Worm (Caenorhabditis elegans) whole organism, young adult: ENCODE results near the gene F47C12.8.

Source experiments
- B0019.2 ChIP-seq: fragments of 200-800 bp; sonication (Bioruptor generic); conservative IDR thresholded peaks from 2 replicates; pipeline ENCODE4 v1.3.6; 2022; ENCODE audit warnings: missing genetic modification reagents, missing genetic modification characterization, missing compliant biosample characterization
- B0261.1 ChIP-seq: sonication (generic microtip); optimal IDR thresholded peaks from 2 replicates; lab custom pipeline; 2016; ENCODE audit warnings: mild to moderate bottlenecking, missing genetic modification characterization, moderate library complexity, missing compliant biosample characterization
- B0336.3 ChIP-seq: fragments of 200-800 bp; sonication (Bioruptor generic); IDR thresholded peaks from 2 replicates; pipeline ENCODE4 v1.3.6; 2022; ENCODE audit warnings: missing genetic modification characterization, missing compliant biosample characterization
- C06A6.2 ChIP-seq: fragments of 200-800 bp; sonication (Bioruptor generic); conservative IDR thresholded peaks from 2 replicates; pipeline ENCODE4 v1.3.6; 2022; ENCODE audit warnings: missing genetic modification characterization, missing compliant biosample characterization
- F23B12.7 ChIP-seq: sonication (generic microtip); optimal IDR thresholded peaks from 2 replicates; lab custom pipeline; 2017; ENCODE audit warnings: missing genetic modification characterization, mild to moderate bottlenecking, missing compliant biosample characterization, antibody characterized with exemption, moderate library complexity; ENCODE audit not compliant: insufficient read depth
- F55B11.4 ChIP-seq: sonication (generic microtip); optimal IDR thresholded peaks from 2 replicates; lab custom pipeline; 2016; ENCODE audit warnings: missing compliant biosample characterization, missing genetic modification characterization, borderline replicate concordance; ENCODE audit not compliant: insufficient read depth
- T26A5.8 ChIP-seq: sonication (generic microtip); optimal IDR thresholded peaks from 2 replicates; lab custom pipeline; 2016; ENCODE audit warnings: missing genetic modification characterization, missing compliant biosample characterization
- Y53G8AR.9 ChIP-seq: fragments of 200-800 bp; sonication (Bioruptor generic); conservative IDR thresholded peaks from 2 replicates; pipeline ENCODE4 v1.3.6; 2022; ENCODE audit warnings: missing genetic modification reagents, missing genetic modification characterization, missing compliant biosample characterization
- Y67H2A.10 ChIP-seq: fragments of 200-800 bp; sonication (Bioruptor generic); conservative IDR thresholded peaks from 2 replicates; pipeline ENCODE4 v1.3.6; 2022; ENCODE audit warnings: missing genetic modification reagents, missing genetic modification characterization, missing compliant biosample characterization
- Y79H2A.3 ChIP-seq: fragments of 200-800 bp; sonication (Bioruptor generic); conservative IDR thresholded peaks from 2 replicates; pipeline ENCODE4 v1.3.6; 2022; ENCODE audit warnings: missing genetic modification reagents, missing genetic modification characterization, missing compliant biosample characterization
- Y95B8A.8 ChIP-seq: fragments of 200-800 bp; sonication (Bioruptor generic); IDR thresholded peaks from 2 replicates; pipeline ENCODE4 v1.3.6; 2022; ENCODE audit warnings: missing genetic modification reagents, missing genetic modification characterization, missing compliant biosample characterization
- ama-1 ChIP-seq, 3 experiments: fragments of 150-350 bp in 1 of 3; sonication (generic microtip) in 2 of 3; optimal IDR thresholded peaks; 2 replicates each; lab custom pipeline; 2014 to 2018; ENCODE audit warnings: missing biosample characterization in 2 of 3, missing genetic modification characterization in 2 of 3, missing genetic modification reagents in 2 of 3
- aptf-2 ChIP-seq: fragments of 200-800 bp; sonication (Bioruptor generic); conservative IDR thresholded peaks from 2 replicates; pipeline ENCODE4 v1.3.6; 2022; ENCODE audit warnings: missing genetic modification reagents, missing genetic modification characterization, missing compliant biosample characterization
- athp-1 ChIP-seq: sonication (generic microtip); optimal IDR thresholded peaks from 2 replicates; lab custom pipeline; 2017; ENCODE audit warnings: mild to moderate bottlenecking, missing genetic modification characterization, missing compliant biosample characterization
- attf-5 ChIP-seq: fragments of 200-800 bp; sonication (Bioruptor generic); optimal IDR thresholded peaks from 2 replicates; lab custom pipeline; 2018; ENCODE audit warnings: mild to moderate bottlenecking, missing genetic modification characterization, missing compliant biosample characterization
- attf-6 ChIP-seq: fragments of 200-800 bp; sonication (Bioruptor generic); IDR thresholded peaks from 2 replicates; pipeline ENCODE4 v1.3.6; 2022; ENCODE audit warnings: missing genetic modification reagents, missing genetic modification characterization, missing compliant biosample characterization
- cebp-1 ChIP-seq, 2 experiments: fragments of 200-800 bp in 1 of 2; sonication (Bioruptor generic) in 1 of 2; sonication (generic microtip) in 1 of 2; IDR thresholded peaks in 1 of 2; optimal IDR thresholded peaks in 1 of 2; 2 replicates each; pipeline versions ENCODE4 v1.3.6 to Lab custom; 2017 to 2022; ENCODE audit warnings: missing compliant biosample characterization in 2 of 2, missing genetic modification characterization in 2 of 2, mild to moderate bottlenecking in 1 of 2, missing genetic modification reagents in 1 of 2, moderate library complexity in 1 of 2
- ceh-100 ChIP-seq: fragments of 200-800 bp; sonication (Bioruptor generic); IDR thresholded peaks from 2 replicates; pipeline ENCODE4 v1.3.6; 2022; ENCODE audit warnings: missing genetic modification reagents, missing genetic modification characterization, missing compliant biosample characterization
- ceh-27 ChIP-seq: fragments of 200-800 bp; sonication (Bioruptor generic); optimal IDR thresholded peaks from 2 replicates; lab custom pipeline; 2018; ENCODE audit warnings: mild to moderate bottlenecking, missing genetic modification characterization, moderate library complexity, missing compliant biosample characterization
- ceh-91 ChIP-seq: fragments of 200-800 bp; sonication (Bioruptor generic); IDR thresholded peaks from 2 replicates; pipeline ENCODE4 v1.3.6; 2022; ENCODE audit warnings: missing genetic modification reagents, missing genetic modification characterization, missing compliant biosample characterization
- die-1 ChIP-seq: sonication (generic microtip); optimal IDR thresholded peaks from 2 replicates; lab custom pipeline; 2016; ENCODE audit warnings: missing genotype, mild to moderate bottlenecking, missing genetic modification characterization, missing compliant biosample characterization
- egrh-3 ChIP-seq: fragments of 200-800 bp; sonication (Bioruptor generic); IDR thresholded peaks from 2 replicates; pipeline ENCODE4 v1.3.6; 2022; ENCODE audit warnings: missing genetic modification reagents, missing genetic modification characterization, missing compliant biosample characterization
- ets-4 ChIP-seq: fragments of 200-800 bp; sonication (Bioruptor generic); optimal IDR thresholded peaks from 2 replicates; lab custom pipeline; 2018; ENCODE audit warnings: mild to moderate bottlenecking, missing genetic modification characterization, missing compliant biosample characterization
- hlh-26 ChIP-seq: fragments of 200-800 bp; sonication (Bioruptor generic); conservative IDR thresholded peaks from 2 replicates; pipeline ENCODE4 v1.3.6; 2022; ENCODE audit warnings: missing genetic modification reagents, missing genetic modification characterization, missing compliant biosample characterization
- hmg-20 ChIP-seq: fragments of 200-800 bp; sonication (Bioruptor generic); IDR thresholded peaks from 2 replicates; pipeline ENCODE4 v1.3.6; 2022; ENCODE audit warnings: missing genetic modification reagents, missing genetic modification characterization, missing compliant biosample characterization
- lag-1 ChIP-seq: fragments of 200-800 bp; sonication (Bioruptor generic); IDR thresholded peaks from 2 replicates; pipeline ENCODE4 v1.3.6; 2022; ENCODE audit warnings: missing genetic modification reagents, missing genetic modification characterization, missing compliant biosample characterization
- lin-35 ChIP-seq, 3 experiments: fragments of 150-350 bp in 2 of 3; sonication (generic microtip) in 1 of 3; optimal IDR thresholded peaks; 2 replicates each; lab custom pipeline; 2014 to 2018; ENCODE audit warnings: missing biosample characterization in 3 of 3, missing genetic modification characterization in 3 of 3, missing genetic modification reagents in 3 of 3
- lin-40 ChIP-seq: sonication (generic microtip); optimal IDR thresholded peaks from 2 replicates; lab custom pipeline; 2016; ENCODE audit warnings: missing genetic modification characterization, mild to moderate bottlenecking, missing compliant biosample characterization, missing genotype, missing genetic modification reagents
- lin-54 ChIP-seq: fragments of 200-800 bp; sonication (Bioruptor generic); optimal IDR thresholded peaks from 2 replicates; lab custom pipeline; 2018; ENCODE audit warnings: mild to moderate bottlenecking, missing genetic modification characterization, missing compliant biosample characterization
- madf-10 ChIP-seq: sonication (generic microtip); optimal IDR thresholded peaks from 2 replicates; lab custom pipeline; 2016; ENCODE audit warnings: mild to moderate bottlenecking, missing genetic modification characterization, missing compliant biosample characterization
- madf-6 ChIP-seq: fragments of 200-800 bp; sonication (Bioruptor generic); IDR thresholded peaks from 2 replicates; pipeline ENCODE4 v1.3.6; 2022; ENCODE audit warnings: missing genetic modification reagents, missing genetic modification characterization, missing compliant biosample characterization
- mes-4 ChIP-seq: sonication (generic microtip); optimal IDR thresholded peaks from 2 replicates; lab custom pipeline; 2016; ENCODE audit warnings: missing genotype, missing genetic modification characterization, missing compliant biosample characterization
- nhr-27 ChIP-seq: fragments of 200-800 bp; sonication (Bioruptor generic); optimal IDR thresholded peaks from 2 replicates; lab custom pipeline; 2018; ENCODE audit warnings: mild to moderate bottlenecking, missing genetic modification characterization, moderate library complexity, missing compliant biosample characterization
- nhr-80 ChIP-seq: sonication (generic microtip); optimal IDR thresholded peaks from 2 replicates; lab custom pipeline; 2016; ENCODE audit warnings: missing genetic modification characterization, missing compliant biosample characterization
- nhr-90 ChIP-seq: sonication (generic microtip); optimal IDR thresholded peaks from 2 replicates; lab custom pipeline; 2016; ENCODE audit warnings: missing genotype, mild to moderate bottlenecking, missing genetic modification characterization, missing compliant biosample characterization
- pbrm-1 ChIP-seq: fragments of 200-800 bp; sonication (Bioruptor generic); IDR thresholded peaks from 2 replicates; pipeline ENCODE4 v1.3.6; 2022; ENCODE audit warnings: missing genetic modification reagents, missing genetic modification characterization, missing compliant biosample characterization
- rcor-1 ChIP-seq: fragments of 200-800 bp; sonication (Bioruptor generic); IDR thresholded peaks from 2 replicates; pipeline ENCODE4 v1.3.6; 2022; ENCODE audit warnings: missing genetic modification reagents, missing genetic modification characterization, missing compliant biosample characterization
- rpc-1 ChIP-seq, 2 experiments: fragments of 150-350 bp in 1 of 2; sonication (generic microtip) in 1 of 2; optimal IDR thresholded peaks; 2 replicates each; lab custom pipeline; 2014 to 2018; ENCODE audit warnings: missing biosample characterization in 1 of 2, missing genetic modification characterization in 1 of 2, missing genetic modification reagents in 1 of 2, missing genotype in 1 of 2
- snpc-4 ChIP-seq, 5 experiments: fragments of 150-350 bp in 1 of 5; sonication (generic microtip) in 4 of 5; optimal IDR thresholded peaks; 2 replicates each; lab custom pipeline; 2014 to 2018; ENCODE audit warnings: missing genetic modification characterization in 5 of 5, missing biosample characterization in 3 of 5, antibody characterized with exemption in 2 of 5, mild to moderate bottlenecking in 2 of 5, missing compliant biosample characterization in 2 of 5, missing genotype in 2 of 5, moderate library complexity in 2 of 5, missing genetic modification reagents in 1 of 5
- somi-1 ChIP-seq: fragments of 200-800 bp; sonication (Bioruptor generic); optimal IDR thresholded peaks from 2 replicates; lab custom pipeline; 2018; ENCODE audit warnings: mild to moderate bottlenecking, missing genetic modification characterization, missing compliant biosample characterization
- sptf-2 ChIP-seq: fragments of 200-800 bp; sonication (Bioruptor generic); optimal IDR thresholded peaks from 2 replicates; lab custom pipeline; 2018; ENCODE audit warnings: mild to moderate bottlenecking, missing genetic modification characterization, missing compliant biosample characterization
- tbp1 ChIP-seq: fragments of 200-800 bp; sonication (Bioruptor generic); optimal IDR thresholded peaks from 2 replicates; lab custom pipeline; 2018; ENCODE audit warnings: mild to moderate bottlenecking, missing genetic modification characterization, missing compliant biosample characterization
- tlf-1 ChIP-seq: fragments of 200-800 bp; sonication (Bioruptor generic); optimal IDR thresholded peaks from 2 replicates; lab custom pipeline; 2018; ENCODE audit warnings: mild to moderate bottlenecking, missing genetic modification characterization, missing compliant biosample characterization
- unc-62 ChIP-seq: fragments of 150-350 bp; optimal IDR thresholded peaks from 2 replicates; lab custom pipeline; 2014; ENCODE audit warnings: missing biosample characterization, missing genetic modification reagents, missing genetic modification characterization
- zfh-2 ChIP-seq: fragments of 200-800 bp; sonication (Bioruptor generic); conservative IDR thresholded peaks from 2 replicates; pipeline ENCODE4 v1.3.6; 2022; ENCODE audit warnings: missing genetic modification reagents, missing genetic modification characterization, missing compliant biosample characterization
- ztf-25 ChIP-seq: fragments of 200-800 bp; sonication (Bioruptor generic); IDR thresholded peaks from 2 replicates; pipeline ENCODE4 v1.3.6; 2022; ENCODE audit warnings: missing genetic modification reagents, missing genetic modification characterization, missing compliant biosample characterization

F47C12.8 gene

DNA sequence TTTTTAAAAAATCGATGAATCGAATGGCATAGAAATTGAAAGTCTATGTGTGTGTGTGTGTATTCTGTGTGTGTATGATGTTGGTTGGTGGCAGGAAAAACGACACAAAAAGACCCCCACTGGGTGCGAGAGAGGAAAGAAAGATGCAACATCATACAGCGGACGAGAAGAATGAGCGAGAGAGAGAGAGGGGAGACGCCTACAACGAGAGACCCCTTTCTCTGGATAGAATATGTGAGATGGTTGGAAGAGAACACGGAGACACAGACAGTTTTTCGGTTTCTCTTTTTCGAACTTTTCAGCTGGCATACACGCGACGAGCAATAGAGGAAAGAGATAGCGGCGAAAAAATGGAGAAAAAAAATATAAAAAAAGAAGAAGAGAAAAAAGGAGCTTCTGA is 21.4 kb upstream of the F47C12.8 start (continued):
- TF ChIP-seq snpc-4 (GFP tag; optimal IDR thresholded peaks at IDR 0.05; lab: Kevin White, UChicago) (no peak), snpc-4 (tag; optimal IDR thresholded peaks at IDR 0.05; lab: Kevin White, UChicago) (peak in 1 of 4 experiments; percentile 29), somi-1 (GFP tag; lab: Kevin White, UChicago) (peak; percentile 56), attf-5 (GFP tag; lab: Kevin White, UChicago) (peak; percentile 58), rcor-1 (GFP tag; lab: Robert Waterston, UW) (peak; percentile 32; the same call in 1 of the 2 replicates), madf-10 (tag; lab: Kevin White, UChicago) (peak; percentile 4), pbrm-1 (GFP tag; lab: Robert Waterston, UW) (0 out of 2 replicates have a peak, but pooled peaks have one; percentile 34), madf-6 (GFP tag; lab: Robert Waterston, UW) (no peak), B0336.3 (no peak), ceh-27 (peak; percentile 46), zfh-2 (GFP tag; lab: Robert Waterston, UW) (peak; percentile 86), unc-62 (peak; percentile 10), Y53G8AR.9 (0 out of 2 replicates have a peak, but pooled peaks have one; percentile 11), F23B12.7 (tag; lab: Kevin White, UChicago) (peak; percentile 46), C06A6.2 (peak; percentile 45; the same call in 1 of the 2 replicates), lin-54 (GFP tag; lab: Kevin White, UChicago) (peak; percentile 18), ama-1 (optimal IDR thresholded peaks at IDR 0.05; lab: Kevin White, UChicago) (no peak), ama-1 (GFP tag; optimal IDR thresholded peaks at IDR 0.05; lab: Kevin White, UChicago) (peak in 1 of 2 experiments; percentile 27), Y79H2A.3 (GFP tag; lab: Robert Waterston, UW) (no peak), Y95B8A.8 (no peak), die-1 (tag; lab: Kevin White, UChicago) (peak; percentile 38), ztf-25 (GFP tag; lab: Robert Waterston, UW) (no peak), lag-1 (no peak), nhr-27 (tag; lab: Kevin White, UChicago) (no peak), egrh-3 (GFP tag; lab: Robert Waterston, UW) (0 out of 2 replicates have a peak, but pooled peaks have one; percentile 11), tbp1 (GFP tag; lab: Kevin White, UChicago) (peak; percentile 19), cebp-1 (GFP tag; IDR thresholded peaks at IDR 0.05; lab: Robert Waterston, UW) (0 out of 2 replicates have a peak, but pooled peaks have one; percentile 48), cebp-1 (tag; optimal IDR thresholded peaks at IDR 0.05; lab: Kevin White, UChicago) (peak; percentile 71), sptf-2 (GFP tag; lab: Kevin White, UChicago) (no peak), lin-40 (peak; percentile 78), lin-35 (GFP tag; optimal IDR thresholded peaks at IDR 0.05; lab: Kevin White, UChicago) (peak in 1 of 3 experiments; percentile 62)
- TF ChIP-seq, all 124 proteins: peak for 29

DNA sequence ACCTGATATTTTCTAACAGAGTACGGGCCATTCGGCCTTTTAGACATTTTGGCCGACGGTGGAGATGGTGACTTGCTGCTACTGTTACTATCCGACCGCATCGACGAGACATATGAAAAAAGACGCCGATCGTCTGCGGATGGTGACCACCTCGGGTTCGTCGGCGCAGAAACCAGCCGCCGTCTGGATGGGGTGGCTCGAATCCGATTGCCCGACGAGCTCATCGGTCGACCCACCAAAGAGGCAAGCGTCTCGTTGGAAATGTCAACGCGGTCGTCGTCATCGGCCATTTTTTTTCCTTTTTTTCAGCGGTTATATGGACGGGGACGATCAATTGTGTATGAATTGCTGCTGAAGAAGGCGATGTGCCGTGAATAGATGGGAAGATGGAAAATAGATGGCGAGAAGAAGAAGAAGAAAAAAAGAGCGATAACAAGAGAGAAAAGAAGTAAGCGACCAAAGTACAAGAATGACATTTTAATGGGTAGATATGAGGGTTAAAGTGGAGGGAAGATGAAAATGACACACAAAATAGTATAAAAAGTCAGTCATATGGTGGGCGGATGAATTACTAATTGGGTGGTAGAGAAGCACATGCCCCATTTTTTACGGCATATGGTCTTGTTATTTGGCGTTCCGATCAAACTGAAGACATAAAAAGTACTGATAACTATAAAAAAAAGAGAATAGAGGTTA is 20.4 kb upstream of the F47C12.8 start:
- TF ChIP-seq hmg-20 (GFP tag; lab: Robert Waterston, UW) = no peak
- no peak for TF ChIP-seq ceh-100 (GFP tag; lab: Robert Waterston, UW)
- peak; percentile 50 for TF ChIP-seq nhr-80 (tag; lab: Kevin White, UChicago)
- no peak for TF ChIP-seq ets-4 (GFP tag; lab: Kevin White, UChicago)
- no peak for TF ChIP-seq Y67H2A.10
- no peak for TF ChIP-seq tlf-1
- no peak for TF ChIP-seq attf-6
- TF ChIP-seq mes-4 (tag; lab: Kevin White, UChicago) = no peak
- TF ChIP-seq aptf-2 = no peak
- TF ChIP-seq ceh-91 = no peak
- no peak for TF ChIP-seq rpc-1 (optimal IDR thresholded peaks at IDR 0.05; lab: Kevin White, UChicago)
- no peak for TF ChIP-seq rpc-1 (tag; optimal IDR thresholded peaks at IDR 0.05; lab: Kevin White, UChicago)
- TF ChIP-seq athp-1 (tag; lab: Kevin White, UChicago) = peak; percentile 5
- no peak for TF ChIP-seq T26A5.8 (tag; lab: Kevin White, UChicago)
- TF ChIP-seq F55B11.4 (tag; lab: Kevin White, UChicago) = no peak
- TF ChIP-seq nhr-90 (tag; lab: Kevin White, UChicago) = no peak
- no peak for TF ChIP-seq hlh-26 (GFP tag; lab: Robert Waterston, UW)
- TF ChIP-seq B0019.2 (GFP tag; lab: Robert Waterston, UW) = no peak
- TF ChIP-seq B0261.1 (tag; lab: Kevin White, UChicago) = no peak
